Worm (Caenorhabditis elegans): ENCODE results near the gene F01F1.15.

ce11 chrIII:5840815-5841573, 28.3 kb downstream of the F01F1.15 start:
- no peak for TF ChIP-seq flt-1 (GFP tag; IDR thresholded peaks at IDR 0.05)
- TF ChIP-seq tab-1 (GFP tag; IDR thresholded peaks at IDR 0.05) = no peak
- TF ChIP-seq ref-1 (GFP tag; conservative IDR thresholded peaks at IDR 0.05) = no peak
- no peak for TF ChIP-seq ztf-29 (GFP tag; IDR thresholded peaks at IDR 0.05)
- no peak for TF ChIP-seq T22C8.4 (GFP tag; IDR thresholded peaks at IDR 0.05)
